Worm (Caenorhabditis elegans) whole organism, L4 larva: ENCODE results near the gene abhd-3.2.

Experiments used
- D1046.2 ChIP-seq: fragments of 200-800 bp; sonication (Bioruptor generic); IDR thresholded peaks from 2 replicates; pipeline ENCODE4 v1.3.6; 2022; ENCODE audit warnings: missing genetic modification characterization, missing compliant biosample characterization
- F37D6.2 ChIP-seq: sonication (generic microtip); optimal IDR thresholded peaks from 2 replicates; lab custom pipeline; 2016; ENCODE audit warnings: mild to moderate bottlenecking, missing genetic modification characterization, missing compliant biosample characterization
- T26A8.4 ChIP-seq: fragments of 200-800 bp; sonication (Bioruptor generic); IDR thresholded peaks from 2 replicates; pipeline ENCODE4 v1.3.6; 2022; ENCODE audit warnings: missing genetic modification characterization, missing compliant biosample characterization
- ZK337.2 ChIP-seq: fragments of 200-800 bp; sonication (Bioruptor generic); IDR thresholded peaks from 2 replicates; pipeline ENCODE4 v1.3.6; 2022; ENCODE audit warnings: missing genetic modification reagents, missing genetic modification characterization, missing compliant biosample characterization
- aha-1 ChIP-seq: fragments of 150-350 bp; peaks from one replicate; lab custom pipeline; 2014; ENCODE audit warnings: missing biosample characterization, missing genetic modification characterization
- arid-1 ChIP-seq: fragments of 200-800 bp; sonication (Bioruptor generic); conservative IDR thresholded peaks from 2 replicates; pipeline ENCODE4 v1.3.6; 2022; ENCODE audit warnings: missing genetic modification reagents, missing genetic modification characterization, missing compliant biosample characterization
- ceh-20 ChIP-seq: fragments of 200-800 bp; sonication (Bioruptor generic); IDR thresholded peaks from 2 replicates; pipeline ENCODE4 v1.3.6; 2022; ENCODE audit warnings: missing genetic modification reagents, missing genetic modification characterization, missing compliant biosample characterization
- ceh-32 ChIP-seq: sonication (generic microtip); optimal IDR thresholded peaks from 2 replicates; lab custom pipeline; 2016; ENCODE audit warnings: mild to moderate bottlenecking, missing genetic modification characterization, missing compliant biosample characterization; ENCODE audit not compliant: poor library complexity
- ceh-44 ChIP-seq: fragments of 200-800 bp; sonication (Bioruptor generic); IDR thresholded peaks from 2 replicates; pipeline ENCODE4 v1.3.6; 2022; ENCODE audit warnings: missing genetic modification reagents, missing genetic modification characterization, missing compliant biosample characterization
- ceh-62 ChIP-seq: sonication (generic microtip); optimal IDR thresholded peaks from 2 replicates; lab custom pipeline; 2017; ENCODE audit warnings: missing biosample characterization, missing genetic modification characterization
- ctbp-1 ChIP-seq: fragments of 200-800 bp; sonication (Bioruptor generic); IDR thresholded peaks from 2 replicates; pipeline ENCODE4 v1.3.6; 2022; ENCODE audit warnings: missing genetic modification reagents, missing genetic modification characterization, missing compliant biosample characterization
- daf-16 ChIP-seq, 3 experiments: sonication (generic microtip); optimal IDR thresholded peaks; 2 replicates each; lab custom pipeline; 2016 to 2017; ENCODE audit warnings: missing genetic modification characterization in 3 of 3, missing genetic modification reagents in 3 of 3, mild to moderate bottlenecking in 2 of 3, missing compliant biosample characterization in 2 of 3, missing biosample characterization in 1 of 3, moderate library complexity in 1 of 3
- daf-19 ChIP-seq: fragments of 200-800 bp; sonication (Bioruptor generic); conservative IDR thresholded peaks from 2 replicates; pipeline ENCODE4 v1.3.6; 2022; ENCODE audit warnings: missing genetic modification characterization, missing compliant biosample characterization
- dmd-6 ChIP-seq: fragments of 200-800 bp; sonication (Bioruptor generic); IDR thresholded peaks from 2 replicates; pipeline ENCODE4 v1.3.6; 2022; ENCODE audit warnings: missing genetic modification reagents, missing genetic modification characterization, missing compliant biosample characterization
- dmd-8 ChIP-seq: fragments of 200-800 bp; sonication (Bioruptor generic); IDR thresholded peaks from 2 replicates; pipeline ENCODE4 v1.3.6; 2022; ENCODE audit warnings: missing genetic modification characterization, missing compliant biosample characterization
- egl-27 ChIP-seq: sonication (generic microtip); optimal IDR thresholded peaks from 3 replicates; lab custom pipeline; 2017; ENCODE audit warnings: missing biosample characterization, missing genetic modification reagents, missing genetic modification characterization
- fkh-10 ChIP-seq: fragments of 150-350 bp; optimal IDR thresholded peaks from 2 replicates; lab custom pipeline; 2014; ENCODE audit warnings: missing biosample characterization, missing genetic modification reagents, missing genetic modification characterization
- fos-1 ChIP-seq: fragments of 150-350 bp; optimal IDR thresholded peaks from 2 replicates; lab custom pipeline; 2014; ENCODE audit warnings: missing biosample characterization, missing genetic modification characterization
- hif-1 ChIP-seq, 2 experiments: sonication (generic microtip); optimal IDR thresholded peaks; 2 replicates each; lab custom pipeline; 2016 to 2017; ENCODE audit warnings: missing compliant biosample characterization in 2 of 2, missing genetic modification characterization in 2 of 2, missing genetic modification reagents in 2 of 2, missing genotype in 2 of 2, mild to moderate bottlenecking in 1 of 2
- hlh-30 ChIP-seq: sonication (generic microtip); optimal IDR thresholded peaks from 2 replicates; lab custom pipeline; 2017; ENCODE audit warnings: antibody characterized with exemption, mild to moderate bottlenecking, missing genetic modification characterization, missing compliant biosample characterization; ENCODE audit not compliant: insufficient read depth
- hmg-1.1 ChIP-seq: fragments of 200-800 bp; sonication (Bioruptor generic); IDR thresholded peaks from 2 replicates; pipeline ENCODE4 v1.3.6; 2022; ENCODE audit warnings: missing genetic modification reagents, missing genetic modification characterization, missing compliant biosample characterization
- lin-1 ChIP-seq: fragments of 200-800 bp; sonication (Bioruptor generic); IDR thresholded peaks from 2 replicates; pipeline ENCODE4 v1.3.6; 2022; ENCODE audit warnings: missing genetic modification reagents, missing genetic modification characterization, missing compliant biosample characterization
- lin-38 ChIP-seq: fragments of 200-800 bp; sonication (Bioruptor generic); IDR thresholded peaks from 2 replicates; pipeline ENCODE4 v1.3.6; 2022; ENCODE audit warnings: missing genetic modification reagents, missing genetic modification characterization, missing compliant biosample characterization
- lsy-2 ChIP-seq, 2 experiments: fragments of 150-350 bp in 1 of 2; sonication (generic microtip) in 1 of 2; optimal IDR thresholded peaks; 2 replicates each; lab custom pipeline; 2014 to 2017; ENCODE audit warnings: missing biosample characterization in 2 of 2, missing genetic modification characterization in 2 of 2
- madf-9 ChIP-seq: fragments of 200-800 bp; sonication (Bioruptor generic); conservative IDR thresholded peaks from 2 replicates; pipeline ENCODE4 v1.3.6; 2022; ENCODE audit warnings: missing genetic modification reagents, missing genetic modification characterization, missing compliant biosample characterization
- mdl-1 ChIP-seq, 2 experiments: fragments of 150-350 bp in 1 of 2; sonication (generic microtip) in 1 of 2; optimal IDR thresholded peaks; 2 replicates each; lab custom pipeline; 2014 to 2017; ENCODE audit warnings: missing biosample characterization in 2 of 2, missing genetic modification characterization in 2 of 2
- mep-1 ChIP-seq: fragments of 150-350 bp; sonication (generic microtip); optimal IDR thresholded peaks from 3 replicates; lab custom pipeline; 2014; ENCODE audit warnings: missing biosample characterization, missing genetic modification characterization
- mes-2 ChIP-seq: sonication (generic microtip); optimal IDR thresholded peaks from 2 replicates; lab custom pipeline; 2016; ENCODE audit warnings: missing genotype, mild to moderate bottlenecking, missing genetic modification characterization, missing compliant biosample characterization; ENCODE audit not compliant: poor library complexity, severe bottlenecking
- nhr-11 ChIP-seq: fragments of 150-350 bp; optimal IDR thresholded peaks from 2 replicates; lab custom pipeline; 2014; ENCODE audit warnings: missing biosample characterization, missing genetic modification characterization
- nhr-25 ChIP-seq: sonication (generic microtip); optimal IDR thresholded peaks from 2 replicates; lab custom pipeline; 2017; ENCODE audit warnings: missing genetic modification characterization, mild to moderate bottlenecking, missing compliant biosample characterization, antibody characterized with exemption, moderate library complexity, borderline replicate concordance; ENCODE audit not compliant: insufficient read depth
- nhr-28 ChIP-seq: fragments of 150-350 bp; optimal IDR thresholded peaks from 2 replicates; lab custom pipeline; 2014; ENCODE audit warnings: missing biosample characterization, missing genetic modification characterization
- nhr-48 ChIP-seq: sonication (generic microtip); optimal IDR thresholded peaks from 2 replicates; lab custom pipeline; 2016; ENCODE audit warnings: mild to moderate bottlenecking, missing genetic modification characterization, missing compliant biosample characterization
- nhr-6 ChIP-seq: fragments of 150-350 bp; optimal IDR thresholded peaks from 2 replicates; lab custom pipeline; 2014; ENCODE audit warnings: missing biosample characterization, missing genetic modification characterization
- php-3 ChIP-seq: fragments of 200-800 bp; sonication (Bioruptor generic); IDR thresholded peaks from 2 replicates; pipeline ENCODE4 v1.3.6; 2022; ENCODE audit warnings: missing genetic modification reagents, missing genetic modification characterization, missing compliant biosample characterization
- pqm-1 ChIP-seq: sonication (generic microtip); optimal IDR thresholded peaks from 2 replicates; lab custom pipeline; 2017; ENCODE audit warnings: missing biosample characterization, missing genetic modification characterization
- rbr-2 ChIP-seq: sonication (generic microtip); optimal IDR thresholded peaks from 2 replicates; lab custom pipeline; 2016; ENCODE audit warnings: missing genotype, missing genetic modification characterization, missing compliant biosample characterization
- set-16 ChIP-seq: fragments of 200-800 bp; sonication (Bioruptor generic); IDR thresholded peaks from 2 replicates; pipeline ENCODE4 v1.3.6; 2022; ENCODE audit warnings: missing genetic modification reagents, missing genetic modification characterization, missing compliant biosample characterization
- spr-1 ChIP-seq: sonication (generic microtip); optimal IDR thresholded peaks from 2 replicates; lab custom pipeline; 2016; ENCODE audit warnings: mild to moderate bottlenecking, missing genetic modification characterization, missing compliant biosample characterization
- tra-1 ChIP-seq: fragments of 200-800 bp; sonication (Bioruptor generic); IDR thresholded peaks from 2 replicates; pipeline ENCODE4 v1.3.6; 2022; ENCODE audit warnings: missing genetic modification reagents, missing genetic modification characterization, missing compliant biosample characterization
- unc-39 ChIP-seq: sonication (generic microtip); optimal IDR thresholded peaks from 2 replicates; lab custom pipeline; 2017; ENCODE audit warnings: missing biosample characterization, missing genetic modification characterization
- unc-62 ChIP-seq, 3 experiments: fragments of 150-350 bp in 1 of 3; sonication (generic microtip); optimal IDR thresholded peaks in 2 of 3; peaks in 1 of 3; 1 replicate in 1 of 3; 2 replicates in 2 of 3; lab custom pipeline; 2014 to 2017; ENCODE audit warnings: missing biosample characterization in 3 of 3, missing genetic modification characterization in 3 of 3, missing genetic modification reagents in 3 of 3, missing genotype in 1 of 3

The abhd-3.2 gene

ce11 chrX:1005026-1005425 lies 27.2 kb upstream of the abhd-3.2 start:
- TF ChIP-seq nhr-6 (tag; lab: Kevin White, UChicago) (no peak), unc-62 (GFP tag; optimal IDR thresholded peaks at IDR 0.05 in 1 of 2; lab: Kevin White, UChicago) (peak in 1 of 2 experiments; percentile 66), unc-62 (tag; optimal IDR thresholded peaks at IDR 0.05; lab: Kevin White, UChicago) (no peak)

DNA sequence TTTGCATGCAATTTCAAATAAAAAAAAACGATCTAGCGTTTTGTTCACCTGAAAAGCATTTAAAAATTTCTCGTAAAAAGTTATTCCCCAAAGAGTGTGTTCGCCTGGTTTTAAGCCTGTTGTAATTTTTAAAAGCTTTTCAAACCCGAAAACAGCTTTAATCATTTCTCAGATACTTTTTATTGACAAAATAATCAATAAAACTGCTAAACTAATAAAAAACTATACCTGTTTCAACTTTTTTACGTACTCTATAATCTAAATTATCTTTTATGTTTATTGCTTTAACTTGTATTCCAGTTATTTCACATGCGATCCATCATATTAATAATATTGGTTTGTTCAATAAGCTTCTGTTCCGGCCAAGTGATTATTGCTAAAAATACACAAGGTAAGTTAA lies 26.2 kb upstream of the abhd-3.2 start, which contains the start of gene cutl-21:
Gene cutl-21, plus strand, starts transcription at position 301 of the 400 bp plus-strand sequence.
- TF ChIP-seq ceh-32 (tag; lab: Kevin White, UChicago) (no peak), fos-1 (tag; lab: Kevin White, UChicago) (no peak), tra-1 (no peak), D1046.2 (GFP tag; lab: Robert Waterston, UW) (no peak), lin-38 (no peak), ceh-62 (tag; lab: Kevin White, UChicago) (no peak), madf-9 (GFP tag; lab: Robert Waterston, UW) (no peak), nhr-28 (tag; lab: Kevin White, UChicago) (no peak), egl-27 (tag; lab: Kevin White, UChicago) (no peak), T26A8.4 (GFP tag; lab: Robert Waterston, UW) (no peak), arid-1 (GFP tag; lab: Robert Waterston, UW) (no peak), ZK337.2 (GFP tag; lab: Robert Waterston, UW) (no peak), lin-1 (no peak)
- TF ChIP-seq, all 104 proteins: peak for 0

- TF ChIP-seq php-3 (GFP tag; lab: Robert Waterston, UW) (no peak), nhr-25 (tag; lab: Kevin White, UChicago) (no peak), pqm-1 (tag; lab: Kevin White, UChicago) (no peak), unc-62 (GFP tag; optimal IDR thresholded peaks at IDR 0.05 in 1 of 2; lab: Kevin White, UChicago) (peak in 1 of 2 experiments; percentile 23), unc-62 (tag; optimal IDR thresholded peaks at IDR 0.05; lab: Kevin White, UChicago) (no peak), aha-1 (tag; lab: Kevin White, UChicago) (peak; percentile 77), fos-1 (tag; lab: Kevin White, UChicago) (no peak), mep-1 (tag; lab: Kevin White, UChicago) (no peak)
These were observed 16.9 kb upstream of the abhd-3.2 start for ce11 chrX:994678-995077.

ce11 chrX:992650-993403 lies 15.0 kb upstream of the abhd-3.2 start:
- peak in 1 of 2 experiments; percentile 99 for TF ChIP-seq unc-62 (GFP tag; optimal IDR thresholded peaks at IDR 0.05 in 1 of 2; lab: Kevin White, UChicago)
- no peak for TF ChIP-seq unc-62 (tag; optimal IDR thresholded peaks at IDR 0.05; lab: Kevin White, UChicago)
- TF ChIP-seq hmg-1.1 (GFP tag; lab: Robert Waterston, UW) = peak; percentile 85
- 0 out of 2 replicates have a peak, but pooled peaks have one; percentile 12 for TF ChIP-seq daf-19
- TF ChIP-seq spr-1 (tag; lab: Kevin White, UChicago) = peak; percentile 6
- peak; percentile 47 for TF ChIP-seq nhr-11 (tag; lab: Kevin White, UChicago)
- peak in 1 of 2 experiments; percentile 14 for TF ChIP-seq daf-16 (GFP tag; optimal IDR thresholded peaks at IDR 0.05; lab: Kevin White, UChicago)
- no peak for TF ChIP-seq daf-16 (tag; optimal IDR thresholded peaks at IDR 0.05; lab: Kevin White, UChicago)
- peak; percentile 49 for TF ChIP-seq fkh-10 (GFP tag; lab: Kevin White, UChicago)
- TF ChIP-seq mep-1 (tag; lab: Kevin White, UChicago) = peak; percentile 63
- peak in 1 of 2 experiments; percentile 34 for TF ChIP-seq hif-1 (tag; optimal IDR thresholded peaks at IDR 0.05; lab: Kevin White, UChicago)
- TF ChIP-seq rbr-2 (tag; lab: Kevin White, UChicago) = peak; percentile 88
- TF ChIP-seq set-16 (GFP tag; lab: Robert Waterston, UW) = peak; percentile 93
- peak; percentile 30 for TF ChIP-seq ceh-32 (tag; lab: Kevin White, UChicago)
- peak in 1 of 2 experiments; percentile 62 for TF ChIP-seq lsy-2 (tag; optimal IDR thresholded peaks at IDR 0.05; lab: Kevin White, UChicago)
- peak; percentile 38 for TF ChIP-seq hlh-30
- TF ChIP-seq unc-39 (tag; lab: Kevin White, UChicago) = no peak
- peak in 1 of 2 experiments; percentile 27 for TF ChIP-seq mdl-1 (tag; optimal IDR thresholded peaks at IDR 0.05; lab: Kevin White, UChicago)
- TF ChIP-seq ceh-44 (GFP tag; lab: Robert Waterston, UW) = no peak
- no peak for TF ChIP-seq dmd-8 (GFP tag; lab: Robert Waterston, UW)
- peak; percentile 18; the same call in 1 of the 2 replicates for TF ChIP-seq ceh-20
- TF ChIP-seq dmd-6 (GFP tag; lab: Robert Waterston, UW) = no peak; the same call in 1 of the 2 replicates
- peak; percentile 12 for TF ChIP-seq mes-2
- peak; percentile 82 for TF ChIP-seq F37D6.2
- peak; percentile 37 for TF ChIP-seq nhr-48 (tag; lab: Kevin White, UChicago)
- TF ChIP-seq ctbp-1 (GFP tag; lab: Robert Waterston, UW) = 0 out of 2 replicates have a peak, but pooled peaks have one; percentile 54
